Worm (Caenorhabditis elegans): ENCODE measurements around the gene dpyd-1.

Gene dpyd-1

ce11 chrX:5509114-5509877 is 41.6 kb downstream of the dpyd-1 start (continued):
- TF ChIP-seq pag-3 (tag; optimal IDR thresholded peaks at IDR 0.05; ENCODE audit: borderline replicate concordance, insufficient read depth): no peak
- no peak for TF ChIP-seq lsy-2 (tag; optimal IDR thresholded peaks at IDR 0.05)
- no peak for TF ChIP-seq ceh-63 (GFP tag; optimal IDR thresholded peaks at IDR 0.05)
- peak; percentile 24 for TF ChIP-seq rnt-1 (tag; optimal IDR thresholded peaks at IDR 0.05)

- no peak for TF ChIP-seq grh-1 (GFP tag; IDR thresholded peaks at IDR 0.05)
- TF ChIP-seq fos-1 (tag; optimal IDR thresholded peaks at IDR 0.05): no peak
- TF ChIP-seq mep-1 (tag; optimal IDR thresholded peaks at IDR 0.05): no peak
- TF ChIP-seq ceh-63 (GFP tag; optimal IDR thresholded peaks at IDR 0.05): no peak
- TF ChIP-seq aly-2 (tag; optimal IDR thresholded peaks at IDR 0.05): no peak
- no peak for TF ChIP-seq dsc-1 (tag; optimal IDR thresholded peaks at IDR 0.05)
- TF ChIP-seq mdl-1 (tag; optimal IDR thresholded peaks at IDR 0.05): no peak
- no peak for TF ChIP-seq ceh-82 (tag; optimal IDR thresholded peaks at IDR 0.05)
- TF ChIP-seq ztf-11 (tag; optimal IDR thresholded peaks at IDR 0.05): no peak
- no peak for TF ChIP-seq nhr-71 (tag; optimal IDR thresholded peaks at IDR 0.05)
- TF ChIP-seq elt-3 (tag; optimal IDR thresholded peaks at IDR 0.05): no peak
- no peak for TF ChIP-seq ceh-88 (GFP tag; IDR thresholded peaks at IDR 0.05)
- TF ChIP-seq pqm-1 (tag; optimal IDR thresholded peaks at IDR 0.05): no peak
- TF ChIP-seq lin-15B (tag; optimal IDR thresholded peaks at IDR 0.05): no peak
- TF ChIP-seq tlp-1 (tag; optimal IDR thresholded peaks at IDR 0.05): no peak
- no peak for TF ChIP-seq swsn-7 (tag; optimal IDR thresholded peaks at IDR 0.05)
- no peak for TF ChIP-seq elt-2 (tag; optimal IDR thresholded peaks at IDR 0.05)
- TF ChIP-seq nhr-19 (GFP tag; conservative IDR thresholded peaks at IDR 0.05): no peak
These were observed 44.6 kb downstream of the dpyd-1 start, which contains the start of gene T23F2.3 for ce11 chrX:5512227-5512626. Gene T23F2.3, minus strand, starts transcription at chrX:5512327.

ce11 chrX:5512707-5513106 is 45.0 kb downstream of the dpyd-1 start:
- no peak for TF ChIP-seq sup-37 (GFP tag; optimal IDR thresholded peaks at IDR 0.05)
- peak; percentile 89 for TF ChIP-seq fkh-8 (tag; optimal IDR thresholded peaks at IDR 0.05)
- TF ChIP-seq nhr-77 (tag; optimal IDR thresholded peaks at IDR 0.05): peak; percentile 4
- no peak for TF ChIP-seq aly-2 (tag; optimal IDR thresholded peaks at IDR 0.05)
- TF ChIP-seq lin-14 (GFP tag; optimal IDR thresholded peaks at IDR 0.05): peak; percentile 60
- TF ChIP-seq nhr-47 (tag; optimal IDR thresholded peaks at IDR 0.05): peak; percentile 7
- TF ChIP-seq nhr-71 (tag; optimal IDR thresholded peaks at IDR 0.05): peak; percentile 48
- no peak for TF ChIP-seq hpl-2 (GFP tag; optimal IDR thresholded peaks at IDR 0.05)
- peak; percentile 9 for TF ChIP-seq swsn-7 (tag; optimal IDR thresholded peaks at IDR 0.05)
- TF ChIP-seq tbx-2 (tag; optimal IDR thresholded peaks at IDR 0.05): peak; percentile 2

ce11 chrX:5514346-5514745 is 46.7 kb downstream of the dpyd-1 start:
- TF ChIP-seq mep-1 (tag; optimal IDR thresholded peaks at IDR 0.05) (peak; percentile 8), C34B4.2 (tag; optimal IDR thresholded peaks at IDR 0.05) (no peak), skn-1 (tag; optimal IDR thresholded peaks at IDR 0.05) (peak; percentile 7)

ce11 chrX:5514984-5515383 is 47.3 kb downstream of the dpyd-1 start, which contains the start of gene T23F2.4:
Gene T23F2.4, minus strand, starts transcription at chrX:5515084.
- TF ChIP-seq ceh-90 (tag; optimal IDR thresholded peaks at IDR 0.05) (no peak), blmp-1 (tag; optimal IDR thresholded peaks at IDR 0.05) (no peak), fos-1 (tag; optimal IDR thresholded peaks at IDR 0.05) (no peak), isw-1 (GFP tag; IDR thresholded peaks at IDR 0.05) (no peak), nhr-71 (tag; optimal IDR thresholded peaks at IDR 0.05) (no peak)

Measured in whole organism, L1 larva.